Fruit fly (Drosophila melanogaster) whole organism, wandering third instar larva: ENCODE results near the gene ver.
A peak's percentile ranks its signal among the peaks of the same experiment; 100 is the strongest.

Source experiments
- Abd-B ChIP-seq: fragments of >200 bp; optimal IDR thresholded peaks from 2 replicates; lab custom pipeline; 2017; ENCODE audit warnings: missing biosample characterization, missing genetic modification characterization
- CG32264 ChIP-seq: fragments of 200-800 bp; sonication (Bioruptor generic); optimal IDR thresholded peaks from 2 replicates; lab custom pipeline; 2016; ENCODE audit warnings: missing biosample characterization, missing genetic modification characterization
- CG9705 ChIP-seq: fragments of 200-800 bp; sonication (Bioruptor generic); optimal IDR thresholded peaks from 2 replicates; lab custom pipeline; 2018; ENCODE audit warnings: missing biosample characterization, mild to moderate bottlenecking, missing genetic modification characterization
- CrebA ChIP-seq: fragments of 200-800 bp; sonication (Bioruptor generic); optimal IDR thresholded peaks from 2 replicates; lab custom pipeline; 2016; ENCODE audit warnings: missing biosample characterization, mild to moderate bottlenecking, missing genetic modification characterization, borderline replicate concordance
- Dfd ChIP-seq: fragments of >200 bp; optimal IDR thresholded peaks from 2 replicates; lab custom pipeline; 2017; ENCODE audit warnings: missing biosample characterization, missing genetic modification characterization
- Dif ChIP-seq: fragments of 200-275, 200-300 bp; sonication (Bioruptor generic); optimal IDR thresholded peaks from 2 replicates; lab custom pipeline; 2018; ENCODE audit warnings: missing biosample characterization, missing genetic modification characterization; ENCODE audit not compliant: partially characterized antibody
- GATAd ChIP-seq: sonication (Bioruptor generic); optimal IDR thresholded peaks from 2 replicates; lab custom pipeline; 2016; ENCODE audit warnings: missing biosample characterization, missing genetic modification characterization
- HLH106 ChIP-seq: fragments of 200-800 bp; optimal IDR thresholded peaks from 3 replicates; lab custom pipeline; 2019; ENCODE audit warnings: missing biosample characterization, mild to moderate bottlenecking, missing genetic modification characterization, moderate library complexity
- Hnf4 ChIP-seq: fragments of 200-800 bp; sonication (Bioruptor generic); optimal IDR thresholded peaks from 2 replicates; lab custom pipeline; 2016; ENCODE audit warnings: missing biosample characterization, mild to moderate bottlenecking, missing genetic modification characterization
- Hr78 ChIP-seq: fragments of >200 bp; optimal IDR thresholded peaks from 2 replicates; lab custom pipeline; 2017; ENCODE audit warnings: missing biosample characterization, missing genetic modification characterization
- Hr83 ChIP-seq: fragments of 200-300 bp; sonication (Bioruptor generic); optimal IDR thresholded peaks from 2 replicates; lab custom pipeline; 2016; ENCODE audit warnings: missing biosample characterization, mild to moderate bottlenecking, missing genetic modification characterization, moderate library complexity; ENCODE audit not compliant: poor library complexity, severe bottlenecking
- Jra ChIP-seq: sonication (Bioruptor generic); optimal IDR thresholded peaks from 2 replicates; lab custom pipeline; 2016; ENCODE audit warnings: missing biosample characterization, missing genetic modification characterization
- Mio ChIP-seq: sonication (Bioruptor generic); optimal IDR thresholded peaks from 2 replicates; lab custom pipeline; 2016; ENCODE audit warnings: missing biosample characterization, missing genetic modification characterization
- Myc ChIP-seq: fragments of >200 bp; optimal IDR thresholded peaks from 2 replicates; lab custom pipeline; 2017
- N ChIP-seq: fragments of >200 bp; optimal IDR thresholded peaks from 2 replicates; lab custom pipeline; 2018; ENCODE audit warnings: missing biosample characterization, missing external identifiers, missing genetic modification characterization
- OdsH ChIP-seq: fragments of 200-800 bp; sonication (Bioruptor generic); optimal IDR thresholded peaks from 2 replicates; lab custom pipeline; 2016; ENCODE audit warnings: missing biosample characterization, mild to moderate bottlenecking, missing genetic modification characterization
- Rel ChIP-seq, 2 experiments: fragments of 200-800 bp; sonication (Bioruptor generic) in 1 of 2; optimal IDR thresholded peaks; 2 replicates in 1 of 2; 3 replicates in 1 of 2; lab custom pipeline; 2016 to 2019; ENCODE audit warnings: mild to moderate bottlenecking in 2 of 2, missing biosample characterization in 2 of 2, missing genetic modification characterization in 2 of 2, moderate library complexity in 1 of 2
- Sp1 ChIP-seq: fragments of 200-800 bp; sonication (Bioruptor generic); optimal IDR thresholded peaks from 3 replicates; lab custom pipeline; 2019; ENCODE audit warnings: missing biosample characterization, mild to moderate bottlenecking, missing genetic modification characterization, moderate library complexity
- Vsx2 ChIP-seq: fragments of 200-300, 225-300 bp; sonication (Bioruptor generic); optimal IDR thresholded peaks from 2 replicates; lab custom pipeline; 2018; ENCODE audit warnings: missing biosample characterization, missing genetic modification characterization; ENCODE audit not compliant: partially characterized antibody
- br ChIP-seq: fragments of 200-800 bp; sonication (Bioruptor generic); optimal IDR thresholded peaks from 2 replicates; lab custom pipeline; 2016; ENCODE audit warnings: missing biosample characterization, missing genetic modification characterization
- brk ChIP-seq: fragments of 200-800 bp; sonication (Bioruptor generic); optimal IDR thresholded peaks from 2 replicates; lab custom pipeline; 2016; ENCODE audit warnings: missing biosample characterization, mild to moderate bottlenecking, missing genetic modification characterization
- dl ChIP-seq, 2 experiments: fragments of 175-275, 200-275 bp in 1 of 2; fragments of 200-275 bp in 1 of 2; sonication (Bioruptor generic); optimal IDR thresholded peaks; lab custom pipeline; 2018; ENCODE audit warnings: mild to moderate bottlenecking in 2 of 2, missing biosample characterization in 2 of 2, missing genetic modification characterization in 2 of 2, moderate library complexity in 2 of 2; ENCODE audit not compliant: partially characterized antibody in 2 of 2, insufficient read depth in 1 of 2
- dmrt93B ChIP-seq: fragments of 200-800 bp; sonication (Bioruptor generic); optimal IDR thresholded peaks from 2 replicates; lab custom pipeline; 2018; ENCODE audit warnings: missing biosample characterization, mild to moderate bottlenecking, missing genetic modification characterization
- dsf ChIP-seq: sonication (Bioruptor generic); optimal IDR thresholded peaks from 2 replicates; lab custom pipeline; 2016; ENCODE audit warnings: missing biosample characterization, missing genetic modification characterization, borderline replicate concordance
- ey ChIP-seq: fragments of 200-800 bp; sonication (Bioruptor generic); optimal IDR thresholded peaks from 2 replicates; lab custom pipeline; 2016; ENCODE audit warnings: missing biosample characterization, missing genetic modification characterization
- foxo ChIP-seq, 2 experiments: fragments of 200-800 bp; sonication (Bioruptor generic); optimal IDR thresholded peaks; 2 replicates in 1 of 2; 3 replicates in 1 of 2; lab custom pipeline; 2016 to 2017; ENCODE audit warnings: missing biosample characterization in 2 of 2, missing genetic modification characterization in 2 of 2
- fru ChIP-seq: fragments of 200-800 bp; sonication (Bioruptor generic); optimal IDR thresholded peaks from 3 replicates; lab custom pipeline; 2016; ENCODE audit warnings: missing biosample characterization, mild to moderate bottlenecking, missing genetic modification characterization
- h ChIP-seq: fragments of 200-800 bp; sonication (Bioruptor generic); optimal IDR thresholded peaks from 3 replicates; lab custom pipeline; 2016; ENCODE audit warnings: missing biosample characterization, mild to moderate bottlenecking, missing genetic modification characterization
- jim ChIP-seq: fragments of 175-275, 200-325 bp; sonication (Bioruptor generic); optimal IDR thresholded peaks from 2 replicates; lab custom pipeline; 2016; ENCODE audit warnings: missing biosample characterization, mild to moderate bottlenecking, missing genetic modification characterization
- lola ChIP-seq: fragments of >200 bp; optimal IDR thresholded peaks from 2 replicates; lab custom pipeline; 2017; ENCODE audit warnings: missing biosample characterization, missing genetic modification characterization
- pan ChIP-seq: fragments of >200 bp; optimal IDR thresholded peaks from 2 replicates; lab custom pipeline; 2017
- psq ChIP-seq: fragments of 200-800 bp; sonication (Bioruptor generic); optimal IDR thresholded peaks from 3 replicates; lab custom pipeline; 2017; ENCODE audit warnings: missing biosample characterization, mild to moderate bottlenecking, missing genetic modification characterization, moderate library complexity
- rgr ChIP-seq: fragments of 200-800 bp; sonication (Bioruptor generic); optimal IDR thresholded peaks from 3 replicates; lab custom pipeline; 2016; ENCODE audit warnings: missing biosample characterization, mild to moderate bottlenecking, missing genetic modification characterization
- sage ChIP-seq: fragments of 200-800 bp; sonication (Bioruptor generic); optimal IDR thresholded peaks from 2 replicates; lab custom pipeline; 2016; ENCODE audit warnings: missing biosample characterization, mild to moderate bottlenecking, missing genetic modification characterization
- sv ChIP-seq: fragments of 200-800 bp; sonication (Bioruptor generic); optimal IDR thresholded peaks from 3 replicates; lab custom pipeline; 2016; ENCODE audit warnings: missing biosample characterization, missing genetic modification characterization
- tai ChIP-seq: sonication (Bioruptor generic); optimal IDR thresholded peaks from 2 replicates; lab custom pipeline; 2016; ENCODE audit warnings: missing biosample characterization, missing genetic modification characterization
- usp ChIP-seq: fragments of >200 bp; optimal IDR thresholded peaks from 2 replicates; lab custom pipeline; 2017; ENCODE audit warnings: missing biosample characterization, missing genetic modification characterization
- woc ChIP-seq: sonication (Bioruptor generic); optimal IDR thresholded peaks from 2 replicates; lab custom pipeline; 2016; ENCODE audit warnings: missing biosample characterization, mild to moderate bottlenecking, missing genetic modification characterization

ver gene

DNA sequence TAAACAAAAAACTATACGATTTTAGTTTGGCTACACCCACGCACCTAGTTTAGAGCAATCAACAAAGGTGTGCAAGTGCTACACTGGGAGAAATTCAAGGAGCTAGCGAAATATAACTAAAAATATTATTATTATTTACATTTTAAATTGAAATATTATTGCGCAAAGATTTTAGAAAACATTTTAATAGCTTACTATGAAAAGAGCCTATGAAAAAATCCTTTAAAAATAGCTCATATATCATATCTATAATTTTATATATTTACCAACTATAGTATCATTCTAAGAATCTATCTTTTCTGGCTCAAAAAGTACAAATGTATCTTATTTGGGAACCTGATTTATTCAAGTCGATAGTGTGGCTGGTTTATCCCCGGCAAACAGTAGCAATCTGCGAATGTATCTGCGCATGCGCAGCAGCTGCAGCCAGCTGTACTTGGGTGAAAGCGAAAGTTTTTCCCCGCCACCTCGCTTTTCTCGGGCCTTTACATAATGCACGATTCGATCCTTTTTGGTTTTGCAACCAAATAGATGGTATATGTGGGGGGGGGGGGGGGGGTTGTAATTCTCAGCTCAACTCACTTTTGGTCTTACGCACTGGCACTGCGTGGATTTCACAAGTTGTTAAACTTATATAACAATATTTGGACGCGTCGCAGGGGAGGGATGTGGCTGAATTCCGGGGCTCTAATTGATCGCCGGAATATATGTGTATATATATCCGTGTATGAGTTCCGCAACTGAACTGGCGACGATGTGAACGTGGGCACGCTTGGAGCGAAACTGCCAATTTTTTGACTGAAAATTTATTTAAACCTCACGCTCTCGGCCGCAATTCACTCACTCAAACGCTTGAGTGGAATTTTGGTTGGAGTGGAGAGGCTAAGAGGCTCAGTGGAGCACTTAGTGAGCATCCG lies 27.1 kb upstream of the ver start, which contains the start of gene CG10657:
CG10657 (minus strand) TSS at position 789 of the 917 bp plus-strand sequence.
- no peak for TF ChIP-seq Rel (GFP tag; optimal IDR thresholded peaks at IDR 0.05; lab: Kevin White, UChicago)
- TF ChIP-seq Rel (tag; optimal IDR thresholded peaks at IDR 0.05; lab: Kevin White, UChicago) = peak; percentile 39
- no peak for TF ChIP-seq HLH106 (tag; lab: Kevin White, UChicago)
- no peak for TF ChIP-seq GATAd
- peak; percentile 46 for TF ChIP-seq Vsx2 (GFP tag; lab: Kevin White, UChicago)
- no peak for TF ChIP-seq foxo (GFP tag; optimal IDR thresholded peaks at IDR 0.05; lab: Kevin White, UChicago)
- TF ChIP-seq Sp1 = peak; percentile 14

DNA sequence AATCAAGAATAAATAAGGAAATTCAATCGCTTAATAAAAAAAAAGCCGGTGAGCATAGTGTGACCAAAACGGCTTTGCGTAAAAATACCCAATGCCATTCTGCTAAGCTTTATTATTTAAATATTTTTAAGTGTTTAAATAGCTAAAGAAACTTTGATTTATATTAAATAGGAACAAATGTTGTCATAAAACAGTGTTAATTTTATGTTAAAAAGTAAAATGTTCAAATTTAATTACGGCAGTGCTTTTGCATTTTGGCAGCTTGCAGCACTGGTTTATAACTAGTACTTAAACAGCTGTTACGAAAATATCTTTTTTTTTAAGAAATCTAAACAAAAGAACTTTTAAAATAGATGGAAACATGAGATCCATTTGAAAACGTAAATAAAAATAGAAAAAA lies 22.5 kb upstream of the ver start, which contains the start of the genes CG10638 and CG10681:
CG10638 (minus strand) TSS at position 63 of the 400 bp plus-strand sequence.
CG10681 (plus strand) TSS at position 265 of the 400 bp plus-strand sequence.
- TF ChIP-seq dl (GFP tag; optimal IDR thresholded peaks at IDR 0.05; lab: Kevin White, UChicago; ENCODE audit: insufficient read depth in 1 of 2, partially characterized antibody in 2 of 2) (no peak), rgr (GFP tag; lab: Kevin White, UChicago) (peak; percentile 65), ey (GFP tag; lab: Kevin White, UChicago) (peak; percentile 40), Rel (GFP tag; optimal IDR thresholded peaks at IDR 0.05; lab: Kevin White, UChicago) (no peak), Rel (tag; optimal IDR thresholded peaks at IDR 0.05; lab: Kevin White, UChicago) (peak; percentile 55), Mio (GFP tag; lab: Kevin White, UChicago) (no peak), Abd-B (GFP tag; lab: Kevin White, UChicago) (no peak), CG9705 (GFP tag; lab: Kevin White, UChicago) (no peak), HLH106 (tag; lab: Kevin White, UChicago) (peak; percentile 47), Hnf4 (GFP tag; lab: Kevin White, UChicago) (peak; percentile 79), pan (lab: Kevin White, UChicago) (no peak), dsf (GFP tag; lab: Kevin White, UChicago) (peak; percentile 61), GATAd (no peak), Hr78 (GFP tag; lab: Kevin White, UChicago) (no peak), OdsH (GFP tag; lab: Kevin White, UChicago) (peak; percentile 40), fru (GFP tag; lab: Kevin White, UChicago) (peak; percentile 59), N (no peak), sage (GFP tag; lab: Kevin White, UChicago) (peak; percentile 83), tai (no peak), foxo (GFP tag; optimal IDR thresholded peaks at IDR 0.05; lab: Kevin White, UChicago) (peak in 1 of 2 experiments; percentile 68), sv (peak; percentile 58), jim (GFP tag; lab: Kevin White, UChicago) (no peak), h (peak; percentile 73), CrebA (GFP tag; lab: Kevin White, UChicago) (no peak), Vsx2 (GFP tag; lab: Kevin White, UChicago) (no peak), Myc (lab: Kevin White, UChicago) (peak; percentile 1), usp (no peak), woc (GFP tag; lab: Kevin White, UChicago) (peak; percentile 31), lola (no peak), brk (no peak), dmrt93B (no peak), br (GFP tag; lab: Kevin White, UChicago) (peak; percentile 44), Dfd (GFP tag; lab: Kevin White, UChicago) (no peak), Hr83 (GFP tag; lab: Kevin White, UChicago) (peak; percentile 8), CG32264 (GFP tag; lab: Kevin White, UChicago) (peak; percentile 41), psq (GFP tag; lab: Kevin White, UChicago) (peak; percentile 6), Sp1 (peak; percentile 45), Dif (GFP tag; lab: Kevin White, UChicago) (no peak), Jra (GFP tag; lab: Kevin White, UChicago) (peak; percentile 77)
